Fruit fly (Drosophila melanogaster) whole organism, embryonic: ENCODE data around the gene CG18622.

Experiments
- Antp ChIP-seq: fragments of 200-800 bp; sonication (Bioruptor generic); optimal IDR thresholded peaks from 3 replicates; lab custom pipeline; 2016; ENCODE audit warnings: missing biosample characterization, missing genetic modification characterization
- CG11093 ChIP-seq: fragments of 200-800 bp; sonication (Bioruptor generic); IDR thresholded peaks from 3 replicates; pipeline ENCODE4 v1.3.6; 2022; ENCODE audit warnings: missing biosample characterization, missing genetic modification characterization
- CG11247 ChIP-seq: fragments of 200-800 bp; sonication (Bioruptor generic); IDR thresholded peaks from 2 replicates; pipeline ENCODE4 v1.3.6; 2022; ENCODE audit warnings: missing biosample characterization, missing genetic modification characterization
- CG11398 ChIP-seq: fragments of 200-800 bp; sonication (Bioruptor generic); optimal IDR thresholded peaks from 2 replicates; lab custom pipeline; 2016; ENCODE audit warnings: missing biosample characterization, missing genetic modification characterization
- CG11504 ChIP-seq: fragments of 200-800 bp; sonication (Bioruptor generic); optimal IDR thresholded peaks from 3 replicates; lab custom pipeline; 2019; ENCODE audit warnings: missing biosample characterization, mild to moderate bottlenecking, missing genetic modification characterization, moderate library complexity
- CG14667 ChIP-seq: fragments of 200-800 bp; sonication (Bioruptor generic); IDR thresholded peaks from 2 replicates; pipeline ENCODE4 v1.3.6; 2022; ENCODE audit warnings: missing biosample characterization, missing genetic modification characterization
- CG18476 ChIP-seq: fragments of 200-800 bp; sonication (Bioruptor generic); optimal IDR thresholded peaks from 2 replicates; lab custom pipeline; 2016; ENCODE audit warnings: missing biosample characterization, mild to moderate bottlenecking, missing genetic modification characterization
- CG18599 ChIP-seq: fragments of 200-800 bp; sonication (Bioruptor generic); optimal IDR thresholded peaks from 3 replicates; lab custom pipeline; 2017; ENCODE audit warnings: missing biosample characterization, missing genetic modification characterization, mild to moderate bottlenecking, moderate library complexity, missing genetic modification reagents
- CG2129 ChIP-seq: fragments of 200-800 bp; sonication (Bioruptor generic); IDR thresholded peaks from 2 replicates; pipeline ENCODE4 v1.3.6; 2022; ENCODE audit warnings: missing biosample characterization, missing genetic modification characterization; ENCODE audit not compliant: partially characterized antibody
- CG3163 ChIP-seq: fragments of 200-800 bp; sonication (Bioruptor generic); optimal IDR thresholded peaks from 3 replicates; lab custom pipeline; 2016; ENCODE audit warnings: missing biosample characterization, missing genetic modification characterization
- CG32532 ChIP-seq: fragments of 200-800 bp; sonication (Bioruptor generic); IDR thresholded peaks from 2 replicates; pipeline ENCODE4 v1.3.6; 2022; ENCODE audit warnings: missing biosample characterization, missing genetic modification characterization
- CG3281 ChIP-seq: fragments of 200-800 bp; sonication (Bioruptor generic); optimal IDR thresholded peaks from 3 replicates; lab custom pipeline; 2017; ENCODE audit warnings: missing biosample characterization, mild to moderate bottlenecking, missing genetic modification characterization
- CG34376 ChIP-seq: fragments of 200-800 bp; sonication (Bioruptor generic); optimal IDR thresholded peaks from 2 replicates; lab custom pipeline; 2018; ENCODE audit warnings: missing biosample characterization, mild to moderate bottlenecking, missing genetic modification characterization
- CG6791 ChIP-seq: fragments of 200-800 bp; sonication (Bioruptor generic); IDR thresholded peaks from 3 replicates; pipeline ENCODE4 v1.3.6; 2022; ENCODE audit warnings: missing biosample characterization, missing genetic modification characterization; ENCODE audit not compliant: partially characterized antibody
- CG7928 ChIP-seq: fragments of 200-800 bp; sonication (Bioruptor generic); optimal IDR thresholded peaks from 2 replicates; lab custom pipeline; 2017; ENCODE audit warnings: missing biosample characterization, mild to moderate bottlenecking, missing genetic modification characterization
- CG8924 ChIP-seq: fragments of 200-800 bp; optimal IDR thresholded peaks from 3 replicates; lab custom pipeline; 2019; ENCODE audit warnings: missing biosample characterization, mild to moderate bottlenecking, missing genetic modification characterization, moderate library complexity
- Dip3 ChIP-seq: fragments of 200-800 bp; sonication (Bioruptor generic); optimal IDR thresholded peaks from 3 replicates; lab custom pipeline; 2016; ENCODE audit warnings: missing biosample characterization, missing genetic modification characterization
- Doc2 ChIP-seq: fragments of 200-800 bp; sonication (Bioruptor generic); IDR thresholded peaks from 2 replicates; pipeline ENCODE4 v1.3.6; 2022; ENCODE audit warnings: missing biosample characterization, missing genetic modification characterization
- Dp ChIP-seq: fragments of 200-800 bp; sonication (Bioruptor generic); optimal IDR thresholded peaks from 2 replicates; lab custom pipeline; 2018; ENCODE audit warnings: missing biosample characterization, mild to moderate bottlenecking, missing genetic modification characterization, moderate library complexity
- E2f1 ChIP-seq: fragments of 200-800 bp; sonication (Bioruptor generic); IDR thresholded peaks from 2 replicates; pipeline ENCODE4 v1.3.6; 2022; ENCODE audit warnings: missing biosample characterization, missing genetic modification characterization
- Eip74EF ChIP-seq, 2 experiments: fragments of 200-800 bp in 1 of 2; fragments of >200 bp in 1 of 2; sonication (Bioruptor generic) in 1 of 2; optimal IDR thresholded peaks; 2 replicates each; lab custom pipeline; 2017 to 2019; ENCODE audit warnings: missing biosample characterization in 2 of 2, missing genetic modification characterization in 2 of 2, mild to moderate bottlenecking in 1 of 2, moderate library complexity in 1 of 2
- HLH4C ChIP-seq: fragments of 200-800 bp; sonication (Bioruptor generic); IDR thresholded peaks from 3 replicates; pipeline ENCODE4 v1.3.6; 2022; ENCODE audit warnings: missing biosample characterization, missing genetic modification characterization; ENCODE audit not compliant: partially characterized antibody
- Hey ChIP-seq: fragments of 200-800 bp; sonication (Bioruptor generic); optimal IDR thresholded peaks from 3 replicates; lab custom pipeline; 2018; ENCODE audit warnings: missing biosample characterization, mild to moderate bottlenecking, missing genetic modification characterization
- Hr39 ChIP-seq: fragments of >200 bp; optimal IDR thresholded peaks from 2 replicates; lab custom pipeline; 2017
- Hr51 ChIP-seq, 2 experiments: fragments of 200-800 bp; sonication (Bioruptor generic); optimal IDR thresholded peaks; 2 replicates in 1 of 2; 3 replicates in 1 of 2; lab custom pipeline; 2016 to 2018; ENCODE audit warnings: missing biosample characterization in 2 of 2, missing genetic modification characterization in 2 of 2, mild to moderate bottlenecking in 1 of 2, moderate library complexity in 1 of 2
- NFAT ChIP-seq: fragments of 200-800 bp; sonication (Bioruptor generic); IDR thresholded peaks from 2 replicates; pipeline ENCODE4 v1.3.6; 2022; ENCODE audit warnings: missing biosample characterization, missing genetic modification characterization
- Nf-YA ChIP-seq: fragments of 200-800 bp; sonication (Bioruptor generic); IDR thresholded peaks from 2 replicates; pipeline ENCODE4 v1.3.6; 2022; ENCODE audit warnings: missing biosample characterization, missing genetic modification characterization
- Oli ChIP-seq: fragments of 200-800 bp; sonication (Bioruptor generic); optimal IDR thresholded peaks from 2 replicates; lab custom pipeline; 2018; ENCODE audit warnings: missing biosample characterization, mild to moderate bottlenecking, missing genetic modification characterization, moderate library complexity
- Sry-β ChIP-seq: fragments of 200-800 bp; sonication (Bioruptor generic); optimal IDR thresholded peaks from 2 replicates; lab custom pipeline; 2018; ENCODE audit warnings: missing biosample characterization, mild to moderate bottlenecking, missing genetic modification characterization, moderate library complexity
- YL-1 ChIP-seq: fragments of 200-800 bp; sonication (Bioruptor generic); optimal IDR thresholded peaks from 3 replicates; lab custom pipeline; 2017; ENCODE audit warnings: missing biosample characterization, mild to moderate bottlenecking, missing genetic modification characterization
- ap ChIP-seq: fragments of 200-800 bp; sonication (Bioruptor generic); IDR thresholded peaks from 2 replicates; pipeline ENCODE4 v1.3.6; 2022; ENCODE audit warnings: missing biosample characterization, missing genetic modification characterization
- cad ChIP-seq: fragments of >200 bp; optimal IDR thresholded peaks from 2 replicates; lab custom pipeline; 2017; ENCODE audit warnings: missing biosample characterization, missing genetic modification characterization
- dimm ChIP-seq: fragments of 200-800 bp; sonication (Bioruptor generic); IDR thresholded peaks from 2 replicates; pipeline ENCODE4 v1.3.6; 2022; ENCODE audit warnings: missing biosample characterization, missing genetic modification characterization
- dmrt99B ChIP-seq: fragments of 200-800 bp; sonication (Bioruptor generic); optimal IDR thresholded peaks from 2 replicates; lab custom pipeline; 2018; ENCODE audit warnings: missing biosample characterization, mild to moderate bottlenecking, missing genetic modification characterization, moderate library complexity
- gt ChIP-seq: fragments of 200-800 bp; sonication (Bioruptor generic); IDR thresholded peaks from 2 replicates; pipeline ENCODE4 v1.3.6; 2022; ENCODE audit warnings: missing biosample characterization, missing genetic modification characterization
- jigr1 ChIP-seq: fragments of 200-800 bp; sonication (Bioruptor generic); IDR thresholded peaks from 3 replicates; pipeline ENCODE4 v1.3.6; 2022; ENCODE audit warnings: missing biosample characterization, missing genetic modification characterization
- klu ChIP-seq: fragments of 200-800 bp; sonication (Bioruptor generic); IDR thresholded peaks from 2 replicates; pipeline ENCODE4 v1.3.6; 2022; ENCODE audit warnings: missing biosample characterization, missing genetic modification characterization
- lola ChIP-seq, 3 experiments: fragments of >200 bp in 2 of 3; fragments of 200-800 bp in 1 of 3; sonication (Bioruptor generic) in 1 of 3; optimal IDR thresholded peaks; 2 replicates each; lab custom pipeline; 2017 to 2019; ENCODE audit warnings: missing biosample characterization in 3 of 3, missing genetic modification characterization in 3 of 3, mild to moderate bottlenecking in 1 of 3, moderate library complexity in 1 of 3
- nmo ChIP-seq: fragments of 200-800 bp; sonication (Bioruptor generic); optimal IDR thresholded peaks from 2 replicates; lab custom pipeline; 2018; ENCODE audit warnings: missing biosample characterization, mild to moderate bottlenecking, missing genetic modification characterization, moderate library complexity
- p53 ChIP-seq: fragments of 200-800 bp; sonication (Bioruptor generic); optimal IDR thresholded peaks from 2 replicates; lab custom pipeline; 2016; ENCODE audit warnings: missing biosample characterization, missing genetic modification characterization
- pfk ChIP-seq: fragments of 200-800 bp; sonication (Bioruptor generic); optimal IDR thresholded peaks from 2 replicates; lab custom pipeline; 2018; ENCODE audit warnings: missing biosample characterization, mild to moderate bottlenecking, missing genetic modification characterization, moderate library complexity
- pho ChIP-seq: fragments of 200-800 bp; sonication (Bioruptor generic); optimal IDR thresholded peaks from 2 replicates; lab custom pipeline; 2016; ENCODE audit warnings: missing biosample characterization, missing genetic modification characterization
- pros ChIP-seq: fragments of 200-800 bp; sonication (Bioruptor generic); optimal IDR thresholded peaks from 3 replicates; lab custom pipeline; 2019; ENCODE audit warnings: missing biosample characterization, mild to moderate bottlenecking, missing genetic modification characterization, moderate library complexity
- psq ChIP-seq: fragments of 200-800 bp; sonication (Bioruptor generic); optimal IDR thresholded peaks from 2 replicates; lab custom pipeline; 2017; ENCODE audit warnings: missing biosample characterization, missing genetic modification characterization
- pum ChIP-seq: fragments of 200-800 bp; sonication (Bioruptor generic); optimal IDR thresholded peaks from 2 replicates; lab custom pipeline; 2016; ENCODE audit warnings: missing biosample characterization, missing genetic modification characterization
- shn ChIP-seq: fragments of 200-800 bp; sonication (Bioruptor generic); optimal IDR thresholded peaks from 3 replicates; lab custom pipeline; 2016; ENCODE audit warnings: missing biosample characterization, missing genetic modification characterization
- slp2 ChIP-seq: fragments of 200-800 bp; sonication (Bioruptor generic); optimal IDR thresholded peaks from 2 replicates; lab custom pipeline; 2016; ENCODE audit warnings: missing biosample characterization, missing genetic modification characterization
- ssp ChIP-seq: fragments of 200-800 bp; sonication (Bioruptor generic); IDR thresholded peaks from 2 replicates; pipeline ENCODE4 v1.3.6; 2022; ENCODE audit warnings: missing biosample characterization, missing genetic modification characterization
- trh ChIP-seq: fragments of 200-800 bp; sonication (Bioruptor generic); optimal IDR thresholded peaks from 2 replicates; lab custom pipeline; 2016; ENCODE audit warnings: missing biosample characterization, missing genetic modification characterization

Gene CG18622

DNA sequence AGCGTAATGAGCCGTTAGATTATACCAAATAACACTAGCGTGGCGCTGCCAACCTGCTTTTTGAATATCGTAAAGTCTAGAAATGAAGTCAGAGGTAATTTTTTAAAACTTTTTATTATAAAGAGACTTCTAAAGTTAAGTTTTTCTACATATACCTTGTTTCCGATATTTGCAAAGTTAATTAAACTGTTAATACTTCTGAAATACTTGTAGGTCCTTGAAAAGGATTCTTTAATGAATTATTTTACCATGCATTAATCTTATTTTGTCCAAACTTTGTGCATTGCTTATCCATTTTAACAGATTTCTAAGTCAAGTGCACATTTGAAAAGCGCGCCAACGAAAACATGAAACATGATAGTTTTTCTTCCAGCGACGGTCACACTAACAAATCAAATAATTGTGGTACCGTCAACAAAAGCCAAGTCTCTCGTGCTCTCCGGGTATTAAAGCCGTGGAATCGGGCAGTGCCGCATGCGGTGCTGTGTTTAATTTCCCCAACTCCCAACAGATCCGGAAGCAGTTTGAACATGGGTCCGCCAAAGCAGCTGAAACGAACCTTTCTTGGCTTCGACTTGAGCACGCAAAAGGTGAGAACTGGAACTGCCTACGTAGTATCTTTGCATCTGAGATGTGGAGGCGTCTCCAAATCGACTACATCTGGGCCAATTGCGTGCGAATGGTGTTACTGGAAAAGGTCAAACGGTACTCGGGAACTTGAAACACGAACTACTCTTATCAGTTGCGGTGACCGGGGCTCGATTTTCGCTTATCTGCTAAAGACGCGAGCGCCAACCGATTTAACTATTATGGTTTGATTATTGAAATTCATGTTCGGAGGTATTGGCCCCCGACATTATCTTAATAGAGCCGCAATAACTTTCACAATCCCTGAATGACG is 8.8 kb upstream of the CG18622 start, which contains the start of the genes EMC2A and CG3534 (continued):
- TF ChIP-seq ssp (GFP tag; lab: Robert Waterston, UW) (no peak), dimm (GFP tag; lab: Robert Waterston, UW) (no peak), shn (GFP tag; lab: Kevin White, UChicago) (no peak), CG11398 (GFP tag; lab: Kevin White, UChicago) (no peak), pum (GFP tag; lab: Kevin White, UChicago) (peak; percentile 4), Hey (tag; lab: Kevin White, UChicago) (no peak), CG7928 (no peak), CG3281 (GFP tag; lab: Kevin White, UChicago) (no peak), Hr39 (lab: Kevin White, UChicago) (no peak), Nf-YA (GFP tag; lab: Robert Waterston, UW) (no peak), ap (GFP tag; lab: Robert Waterston, UW) (no peak), HLH4C (no peak), Dip3 (peak; percentile 32), Doc2 (GFP tag; lab: Robert Waterston, UW) (no peak), CG34376 (GFP tag; lab: Kevin White, UChicago) (peak; percentile 63), CG6791 (no peak), Antp (GFP tag; lab: Kevin White, UChicago) (peak; percentile 33), Oli (tag; lab: Kevin White, UChicago) (no peak), lola (GFP tag; optimal IDR thresholded peaks at IDR 0.05; lab: Kevin White, UChicago) (no peak), NFAT (no peak), slp2 (GFP tag; lab: Kevin White, UChicago) (no peak), klu (GFP tag; lab: Robert Waterston, UW) (no peak), CG11504 (tag; lab: Kevin White, UChicago) (no peak), CG11093 (no peak), cad (GFP tag; lab: Kevin White, UChicago) (no peak), dmrt99B (tag; lab: Kevin White, UChicago) (no peak), trh (GFP tag; lab: Kevin White, UChicago) (no peak), CG18476 (GFP tag; lab: Kevin White, UChicago) (no peak), CG32532 (GFP tag; lab: Robert Waterston, UW) (peak; percentile 57), CG14667 (no peak), nmo (GFP tag; lab: Kevin White, UChicago) (no peak), CG8924 (no peak), psq (GFP tag; lab: Kevin White, UChicago) (no peak), Sry-β (GFP tag; lab: Kevin White, UChicago) (no peak), Dp (no peak), pfk (GFP tag; lab: Kevin White, UChicago) (no peak), pros (GFP tag; lab: Kevin White, UChicago) (no peak), E2f1 (no peak; the same call in 1 of the 2 replicates), CG2129 (GFP tag; lab: Robert Waterston, UW) (no peak), CG3163 (GFP tag; lab: Kevin White, UChicago) (no peak), gt (GFP tag; lab: Robert Waterston, UW) (no peak), Eip74EF (GFP tag; optimal IDR thresholded peaks at IDR 0.05; lab: Kevin White, UChicago) (peak in 1 of 2 experiments; percentile 56), jigr1 (no peak), CG18599 (GFP tag; lab: Kevin White, UChicago) (no peak), Hr51 (GFP tag; optimal IDR thresholded peaks at IDR 0.05; lab: Kevin White, UChicago) (no peak), CG11247 (GFP tag; lab: Robert Waterston, UW) (no peak), YL-1 (peak; percentile 24), pho (no peak), p53 (GFP tag; lab: Kevin White, UChicago) (peak; percentile 10)
